Fruit fly (Drosophila melanogaster) whole organism, prepupa: ENCODE results near the gene CG44140.
A peak's percentile ranks its signal among the peaks of the same experiment; 100 is the strongest.
"Not testable (repeated sequence)": the region's sequence is repeated elsewhere in the genome, so short reads cannot be mapped to it uniquely, and the experiment has no call there.

Experiments
- Blimp-1 ChIP-seq: fragments of 200-800 bp; sonication (Bioruptor generic); optimal IDR thresholded peaks from 3 replicates; lab custom pipeline; 2017; ENCODE audit warnings: missing biosample characterization, missing genetic modification characterization, mild to moderate bottlenecking, moderate library complexity, missing genetic modification reagents
- CG10631 ChIP-seq: fragments of 200-800 bp; sonication (Bioruptor generic); optimal IDR thresholded peaks from 2 replicates; lab custom pipeline; 2016; ENCODE audit warnings: missing biosample characterization, missing genetic modification characterization
- CG10669 ChIP-seq: fragments of 200-800 bp; sonication (Bioruptor generic); optimal IDR thresholded peaks from 3 replicates; lab custom pipeline; 2018; ENCODE audit warnings: missing biosample characterization, mild to moderate bottlenecking, missing genetic modification characterization, moderate library complexity
- CG11762 ChIP-seq: fragments of 200-800 bp; sonication (Bioruptor generic); optimal IDR thresholded peaks from 3 replicates; lab custom pipeline; 2016; ENCODE audit warnings: missing biosample characterization, missing genetic modification characterization; ENCODE audit not compliant: insufficient read depth
- CG1621 ChIP-seq: fragments of 200-800 bp; sonication (Bioruptor generic); optimal IDR thresholded peaks from 3 replicates; lab custom pipeline; 2018; ENCODE audit warnings: missing biosample characterization, mild to moderate bottlenecking, missing genetic modification characterization
- CG16779 ChIP-seq: fragments of 200-800 bp; sonication (Bioruptor generic); optimal IDR thresholded peaks from 3 replicates; lab custom pipeline; 2017; ENCODE audit warnings: missing biosample characterization, mild to moderate bottlenecking, missing genetic modification characterization
- CG3032 ChIP-seq: fragments of 200-800 bp; optimal IDR thresholded peaks from 2 replicates; lab custom pipeline; 2019; ENCODE audit warnings: missing biosample characterization, mild to moderate bottlenecking, missing genetic modification characterization, moderate library complexity
- CG31627 ChIP-seq: fragments of 200-800 bp; sonication (Bioruptor generic); optimal IDR thresholded peaks from 3 replicates; lab custom pipeline; 2016; ENCODE audit warnings: missing biosample characterization, missing genetic modification characterization
- CG32006 ChIP-seq: fragments of 200-800 bp; sonication (Bioruptor generic); optimal IDR thresholded peaks from 3 replicates; lab custom pipeline; 2017; ENCODE audit warnings: missing biosample characterization, mild to moderate bottlenecking, missing genetic modification characterization
- CG34406 ChIP-seq: fragments of 200-800 bp; sonication (Bioruptor generic); optimal IDR thresholded peaks from 3 replicates; lab custom pipeline; 2016; ENCODE audit warnings: missing biosample characterization, missing genetic modification characterization
- CG3919 ChIP-seq: fragments of 200-800 bp; sonication (Bioruptor generic); optimal IDR thresholded peaks from 3 replicates; lab custom pipeline; 2016; ENCODE audit warnings: missing biosample characterization, missing genetic modification characterization
- CG4318 ChIP-seq: fragments of 200-800 bp; sonication (Bioruptor generic); optimal IDR thresholded peaks from 3 replicates; lab custom pipeline; 2017; ENCODE audit warnings: missing biosample characterization, mild to moderate bottlenecking, missing genetic modification characterization
- CG6276 ChIP-seq: fragments of 200-800 bp; sonication (Bioruptor generic); optimal IDR thresholded peaks from 2 replicates; lab custom pipeline; 2017; ENCODE audit warnings: missing biosample characterization, mild to moderate bottlenecking, missing genetic modification characterization
- CG6792 ChIP-seq: fragments of 200-800 bp; sonication (Bioruptor generic); optimal IDR thresholded peaks from 3 replicates; lab custom pipeline; 2016; ENCODE audit warnings: missing biosample characterization, missing genetic modification characterization
- CG6808 ChIP-seq: fragments of 200-800 bp; sonication (Bioruptor generic); optimal IDR thresholded peaks from 3 replicates; lab custom pipeline; 2017; ENCODE audit warnings: missing biosample characterization, missing genetic modification characterization, mild to moderate bottlenecking, moderate library complexity, missing genetic modification reagents
- CG6854 ChIP-seq: fragments of 200-800 bp; sonication (Bioruptor generic); optimal IDR thresholded peaks from 2 replicates; lab custom pipeline; 2017; ENCODE audit warnings: missing biosample characterization, mild to moderate bottlenecking, missing genetic modification characterization
- CG7368 ChIP-seq: fragments of 200-800 bp; sonication (Bioruptor generic); optimal IDR thresholded peaks from 3 replicates; lab custom pipeline; 2016; ENCODE audit warnings: missing biosample characterization, missing genetic modification characterization
- CG8119 ChIP-seq: fragments of 200-800 bp; sonication (Bioruptor generic); IDR thresholded peaks from 3 replicates; pipeline ENCODE4 v1.3.6; 2022; ENCODE audit warnings: missing biosample characterization, missing genetic modification characterization
- CG8319 ChIP-seq: fragments of 200-800 bp; sonication (Bioruptor generic); optimal IDR thresholded peaks from 3 replicates; lab custom pipeline; 2016; ENCODE audit warnings: missing biosample characterization, missing genetic modification characterization
- CG8632 ChIP-seq: fragments of 200-800 bp; sonication (Bioruptor generic); optimal IDR thresholded peaks from 3 replicates; lab custom pipeline; 2016; ENCODE audit warnings: missing biosample characterization, missing genetic modification characterization
- CG9139 ChIP-seq: fragments of 200-800 bp; sonication (Bioruptor generic); optimal IDR thresholded peaks from 3 replicates; lab custom pipeline; 2017; ENCODE audit warnings: missing biosample characterization, mild to moderate bottlenecking, missing genetic modification characterization
- Eip75B ChIP-seq: fragments of 200-800 bp; sonication (Bioruptor generic); optimal IDR thresholded peaks from 3 replicates; lab custom pipeline; 2016; ENCODE audit warnings: missing biosample characterization, missing genetic modification characterization
- Eip78C ChIP-seq: fragments of 200-800 bp; sonication (Bioruptor generic); peaks from one replicate; lab custom pipeline; 2016; ENCODE audit warnings: missing biosample characterization, missing genetic modification characterization
- Eip93F ChIP-seq: fragments of 200-800 bp; sonication (Bioruptor generic); optimal IDR thresholded peaks from 2 replicates; lab custom pipeline; 2016; ENCODE audit warnings: missing biosample characterization, mild to moderate bottlenecking, missing genetic modification characterization
- Ets21C ChIP-seq: fragments of 200-800 bp; sonication (Bioruptor generic); optimal IDR thresholded peaks from 3 replicates; lab custom pipeline; 2016; ENCODE audit warnings: missing biosample characterization, missing genetic modification characterization
- Gug ChIP-seq: fragments of 200-800 bp; sonication (Bioruptor generic); IDR thresholded peaks from 2 replicates; pipeline ENCODE4 v1.3.6; 2022; ENCODE audit warnings: missing biosample characterization, missing genetic modification characterization
- Hr38 ChIP-seq: sonication (Bioruptor generic); optimal IDR thresholded peaks from 2 replicates; lab custom pipeline; 2016; ENCODE audit warnings: missing biosample characterization, missing genetic modification characterization
- Hr39 ChIP-seq: fragments of 200-800 bp; sonication (Bioruptor generic); optimal IDR thresholded peaks from 2 replicates; lab custom pipeline; 2016; ENCODE audit warnings: missing biosample characterization, missing genetic modification characterization
- Met ChIP-seq: fragments of 200-800 bp; sonication (Bioruptor generic); optimal IDR thresholded peaks from 3 replicates; lab custom pipeline; 2016; ENCODE audit warnings: missing biosample characterization, missing genetic modification characterization
- OdsH ChIP-seq: fragments of 200-800 bp; sonication (Bioruptor generic); optimal IDR thresholded peaks from 3 replicates; lab custom pipeline; 2016; ENCODE audit warnings: missing biosample characterization, missing genetic modification characterization
- Smox ChIP-seq: fragments of 200-800 bp; sonication (Bioruptor generic); optimal IDR thresholded peaks from 3 replicates; lab custom pipeline; 2016; ENCODE audit warnings: missing biosample characterization, missing genetic modification characterization
- Sox102F ChIP-seq: fragments of 200-800 bp; sonication (Bioruptor generic); optimal IDR thresholded peaks from 2 replicates; lab custom pipeline; 2016; ENCODE audit warnings: missing biosample characterization, mild to moderate bottlenecking, missing genetic modification characterization
- Sox15 ChIP-seq: fragments of 200-800 bp; sonication (Bioruptor generic); optimal IDR thresholded peaks from 3 replicates; lab custom pipeline; 2016; ENCODE audit warnings: missing biosample characterization, missing genetic modification characterization
- achi ChIP-seq: fragments of 200-800 bp; sonication (Bioruptor generic); optimal IDR thresholded peaks from 3 replicates; lab custom pipeline; 2016; ENCODE audit warnings: missing biosample characterization, missing genetic modification characterization
- acj6 ChIP-seq: fragments of 200-800 bp; sonication (Bioruptor generic); optimal IDR thresholded peaks from 3 replicates; lab custom pipeline; 2016; ENCODE audit warnings: missing biosample characterization, missing genetic modification characterization
- cyc ChIP-seq: fragments of 200-800 bp; sonication (Bioruptor generic); optimal IDR thresholded peaks from 3 replicates; lab custom pipeline; 2016; ENCODE audit warnings: missing biosample characterization, missing genetic modification characterization
- dac ChIP-seq: fragments of 200-800 bp; sonication (Bioruptor generic); optimal IDR thresholded peaks from 2 replicates; lab custom pipeline; 2017; ENCODE audit warnings: missing biosample characterization, mild to moderate bottlenecking, missing genetic modification characterization
- dsx ChIP-seq: fragments of 200-800 bp; optimal IDR thresholded peaks from 3 replicates; lab custom pipeline; 2019; ENCODE audit warnings: missing biosample characterization, mild to moderate bottlenecking, missing genetic modification characterization, moderate library complexity; ENCODE audit not compliant: poor library complexity, severe bottlenecking
- eg ChIP-seq: fragments of 200-800 bp; sonication (Bioruptor generic); IDR thresholded peaks from 3 replicates; pipeline ENCODE4 v1.3.6; 2022; ENCODE audit warnings: missing biosample characterization, missing genetic modification characterization
- esn ChIP-seq: fragments of 200-800 bp; sonication (Bioruptor generic); optimal IDR thresholded peaks from 2 replicates; lab custom pipeline; 2016; ENCODE audit warnings: missing biosample characterization, mild to moderate bottlenecking, missing genetic modification characterization, moderate library complexity
- fd59A ChIP-seq: fragments of 200-800 bp; sonication (Bioruptor generic); optimal IDR thresholded peaks from 2 replicates; lab custom pipeline; 2017; ENCODE audit warnings: missing biosample characterization, mild to moderate bottlenecking, missing genetic modification characterization, missing genetic modification reagents
- fd85E ChIP-seq: fragments of 200-800 bp; sonication (Bioruptor generic); optimal IDR thresholded peaks from 3 replicates; lab custom pipeline; 2016; ENCODE audit warnings: missing biosample characterization, missing genetic modification characterization
- fkh ChIP-seq: fragments of 200-800 bp; sonication (Bioruptor generic); optimal IDR thresholded peaks from 3 replicates; lab custom pipeline; 2017; ENCODE audit warnings: missing biosample characterization, mild to moderate bottlenecking, missing genetic modification characterization, moderate library complexity
- lz ChIP-seq: fragments of 200-800 bp; sonication (Bioruptor generic); optimal IDR thresholded peaks from 3 replicates; lab custom pipeline; 2016; ENCODE audit warnings: missing biosample characterization, missing genetic modification characterization
- net ChIP-seq: fragments of 200-800 bp; sonication (Bioruptor generic); optimal IDR thresholded peaks from 3 replicates; lab custom pipeline; 2016; ENCODE audit warnings: missing biosample characterization, missing genetic modification characterization
- pdm3 ChIP-seq: fragments of 200-800 bp; sonication (Bioruptor generic); optimal IDR thresholded peaks from 3 replicates; lab custom pipeline; 2016; ENCODE audit warnings: missing biosample characterization, missing genetic modification characterization
- salr ChIP-seq, 2 experiments: fragments of 200-800 bp; sonication (Bioruptor generic); optimal IDR thresholded peaks; 3 replicates each; lab custom pipeline; 2016 to 2018; ENCODE audit warnings: missing biosample characterization in 2 of 2, missing genetic modification characterization in 2 of 2, mild to moderate bottlenecking in 1 of 2
- ss ChIP-seq, 2 experiments: fragments of 200-800 bp; sonication (Bioruptor generic); optimal IDR thresholded peaks; 2 replicates in 1 of 2; 3 replicates in 1 of 2; lab custom pipeline; 2017 to 2018; ENCODE audit warnings: mild to moderate bottlenecking in 2 of 2, missing biosample characterization in 2 of 2, missing genetic modification characterization in 2 of 2, moderate library complexity in 1 of 2
- topi ChIP-seq: fragments of 200-800 bp; sonication (Bioruptor generic); optimal IDR thresholded peaks from 3 replicates; lab custom pipeline; 2016; ENCODE audit warnings: missing biosample characterization, missing genetic modification characterization
- vri ChIP-seq: fragments of 200-800 bp; sonication (Bioruptor generic); optimal IDR thresholded peaks from 3 replicates; lab custom pipeline; 2016; ENCODE audit warnings: missing biosample characterization, mild to moderate bottlenecking, missing genetic modification characterization

Gene CG44140

DNA sequence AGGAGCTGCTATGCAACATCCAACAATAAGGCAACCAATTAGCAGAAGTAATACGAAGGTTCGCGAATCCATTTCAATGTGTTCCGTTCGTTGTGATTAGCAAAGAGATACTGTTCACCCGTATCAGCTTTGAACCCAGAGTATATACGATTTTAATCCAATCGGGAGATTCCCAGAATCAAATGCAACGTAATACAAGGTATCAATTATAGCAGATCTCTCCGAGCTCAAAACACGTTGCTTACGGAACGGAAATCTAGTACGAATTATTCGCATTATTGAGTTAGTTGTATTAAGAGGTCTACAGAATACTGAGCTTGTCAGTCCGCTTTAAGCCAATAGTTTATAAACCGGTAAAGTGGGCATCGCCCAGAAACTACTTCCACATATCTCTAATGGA, at the start of gene CG44140:
Gene CG44140 (minus strand): TSS at position 101 of the 400 bp plus-strand sequence.
- TF ChIP-seq CG34406 (GFP tag; lab: Kevin White, UChicago); pdm3 (GFP tag; lab: Kevin White, UChicago); eg: not testable (repeated sequence)

DNA sequence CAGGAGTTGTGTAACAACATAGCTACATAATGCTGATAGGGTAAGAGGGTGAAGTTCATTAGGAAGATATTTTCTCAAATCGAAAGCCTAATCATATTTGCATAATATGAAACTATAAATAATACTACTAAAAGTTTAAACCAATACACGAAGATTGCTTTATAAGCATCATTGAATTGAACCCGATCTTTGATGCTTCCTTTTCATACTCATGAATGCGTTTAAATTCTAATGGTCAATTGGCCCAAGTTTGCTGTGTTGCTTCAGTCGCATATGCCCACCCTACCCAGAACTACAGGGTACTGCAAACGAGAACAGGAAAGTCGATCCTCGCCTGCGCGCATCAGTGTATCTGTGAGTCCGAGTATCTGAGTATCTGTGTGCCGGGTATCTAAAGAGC, 49.3 kb upstream of the CG44140 start:
- peak; percentile 89 for TF ChIP-seq CG1621 (tag; lab: Kevin White, UChicago)
- peak; percentile 32 for TF ChIP-seq CG10669
- peak; percentile 95 for TF ChIP-seq Eip75B (GFP tag; lab: Kevin White, UChicago)
- TF ChIP-seq CG16779 (tag; lab: Kevin White, UChicago): peak; percentile 78
- TF ChIP-seq topi (GFP tag; lab: Kevin White, UChicago): peak; percentile 45
- no peak for TF ChIP-seq CG11762 (GFP tag; lab: Kevin White, UChicago)
- peak; percentile 97 for TF ChIP-seq Smox (GFP tag; lab: Kevin White, UChicago)
- no peak for TF ChIP-seq dac (GFP tag; lab: Kevin White, UChicago)
- TF ChIP-seq CG3032 (tag; lab: Kevin White, UChicago): peak; percentile 40
- peak; percentile 94 for TF ChIP-seq vri (GFP tag; lab: Kevin White, UChicago)
- peak; percentile 88 for TF ChIP-seq Eip78C
- TF ChIP-seq Eip93F (GFP tag; lab: Kevin White, UChicago): peak; percentile 59
- TF ChIP-seq OdsH: peak; percentile 92
- peak; percentile 97 for TF ChIP-seq Hr39 (GFP tag; lab: Kevin White, UChicago)
- peak; percentile 95 for TF ChIP-seq CG6792
- peak; percentile 97 for TF ChIP-seq lz (GFP tag; lab: Kevin White, UChicago)
- no peak for TF ChIP-seq fd85E (GFP tag; lab: Kevin White, UChicago)
- peak; percentile 19 for TF ChIP-seq CG6808 (GFP tag; lab: Kevin White, UChicago)
- no peak for TF ChIP-seq ss (GFP tag; optimal IDR thresholded peaks at IDR 0.05; lab: Kevin White, UChicago)
- peak; percentile 48 for TF ChIP-seq CG7368 (GFP tag; lab: Kevin White, UChicago)
- no peak for TF ChIP-seq CG8319
- TF ChIP-seq Gug: no peak
- peak; percentile 91 for TF ChIP-seq Sox15
- peak; percentile 65 for TF ChIP-seq CG32006 (GFP tag; lab: Kevin White, UChicago)
- TF ChIP-seq acj6 (GFP tag; lab: Kevin White, UChicago): peak; percentile 96
- peak; percentile 48 for TF ChIP-seq cyc (GFP tag; lab: Kevin White, UChicago)
- no peak for TF ChIP-seq Hr38
- TF ChIP-seq salr (GFP tag; optimal IDR thresholded peaks at IDR 0.05; lab: Kevin White, UChicago): peak; percentile 80 to 88
- peak; percentile 96 for TF ChIP-seq Sox102F (GFP tag; lab: Kevin White, UChicago)
- TF ChIP-seq CG6276 (GFP tag; lab: Kevin White, UChicago): no peak
- TF ChIP-seq CG8632 (GFP tag; lab: Kevin White, UChicago): peak; percentile 92
- TF ChIP-seq CG6854 (GFP tag; lab: Kevin White, UChicago): peak; percentile 54
- peak; percentile 7 for TF ChIP-seq CG3919 (GFP tag; lab: Kevin White, UChicago)
- TF ChIP-seq net (GFP tag; lab: Kevin White, UChicago): peak; percentile 85
- TF ChIP-seq achi: peak; percentile 92
- no peak for TF ChIP-seq dsx (GFP tag; lab: Kevin White, UChicago)
- no peak for TF ChIP-seq CG9139 (GFP tag; lab: Kevin White, UChicago)
- peak; percentile 96 for TF ChIP-seq Met (GFP tag; lab: Kevin White, UChicago)
- TF ChIP-seq CG8119: 0 out of 3 replicates have a peak, but pooled peaks have one; percentile 54
- TF ChIP-seq CG31627 (GFP tag; lab: Kevin White, UChicago): peak; percentile 98
- TF ChIP-seq CG10631 (GFP tag; lab: Kevin White, UChicago): peak; percentile 95
- TF ChIP-seq esn (GFP tag; lab: Kevin White, UChicago): peak; percentile 98
- no peak for TF ChIP-seq Blimp-1 (GFP tag; lab: Kevin White, UChicago)
- TF ChIP-seq fkh (GFP tag; lab: Kevin White, UChicago): no peak
- peak; percentile 94 for TF ChIP-seq pdm3 (GFP tag; lab: Kevin White, UChicago)
- TF ChIP-seq CG4318 (GFP tag; lab: Kevin White, UChicago): peak; percentile 12
- TF ChIP-seq Ets21C: peak; percentile 96
- peak; percentile 93 for TF ChIP-seq fd59A (GFP tag; lab: Kevin White, UChicago)
